Worm (Caenorhabditis elegans) whole organism, L1 larva: ENCODE data around the gene F32A5.4.

Experiments used
- ama-1 ChIP-seq: fragments of 150-350 bp; optimal IDR thresholded peaks from 2 replicates; lab custom pipeline; 2014
- blmp-1 ChIP-seq: fragments of 150-350 bp; optimal IDR thresholded peaks from 2 replicates; lab custom pipeline; 2014; ENCODE audit warnings: missing biosample characterization, missing genetic modification characterization
- lin-13 ChIP-seq: fragments of 150-350 bp; optimal IDR thresholded peaks from 2 replicates; lab custom pipeline; 2014; ENCODE audit warnings: missing biosample characterization, missing genetic modification reagents, missing genetic modification characterization
- mef-2 ChIP-seq: fragments of 150-350 bp; optimal IDR thresholded peaks from 2 replicates; lab custom pipeline; 2014; ENCODE audit warnings: missing biosample characterization, missing genetic modification characterization
- pqm-1 ChIP-seq: sonication (generic microtip); optimal IDR thresholded peaks from 3 replicates; lab custom pipeline; 2017; ENCODE audit warnings: missing biosample characterization, missing genetic modification characterization
- unc-30 ChIP-seq: sonication (generic microtip); optimal IDR thresholded peaks from 2 replicates; lab custom pipeline; 2017; ENCODE audit warnings: missing biosample characterization, missing genetic modification characterization
- unc-86 ChIP-seq: sonication (generic microtip); optimal IDR thresholded peaks from 2 replicates; lab custom pipeline; 2016; ENCODE audit warnings: missing genetic modification characterization, missing compliant biosample characterization

DNA sequence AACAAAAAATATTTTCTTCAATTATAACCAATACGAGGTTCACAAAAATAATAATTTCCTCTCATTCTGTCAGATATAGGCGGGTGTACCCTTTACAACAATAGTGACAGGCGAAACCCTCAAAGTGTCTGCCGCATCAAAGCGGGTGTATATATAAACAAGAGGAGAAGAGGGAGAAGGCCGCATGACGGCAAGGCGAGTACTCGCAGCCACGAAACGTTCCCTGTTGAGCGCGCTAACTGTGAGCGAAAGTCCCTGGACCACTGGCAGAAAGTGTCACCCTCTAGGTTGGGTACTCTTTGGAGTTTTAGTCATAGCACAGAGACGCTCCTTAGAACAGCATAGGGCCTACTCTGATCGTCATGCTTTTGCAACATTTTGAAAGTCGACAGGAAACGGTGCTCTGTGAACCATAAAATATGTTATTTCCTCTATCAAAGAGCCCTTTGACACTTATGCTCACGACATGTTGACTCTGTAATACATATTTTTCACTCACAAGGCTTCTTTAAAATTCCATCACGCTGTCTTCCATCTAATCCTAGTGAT, 28.8 kb upstream of the F32A5.4 start, which contains the start of gene pcrg-1:
- TF ChIP-seq ama-1, result no peak
- TF ChIP-seq pqm-1, result no peak
- TF ChIP-seq blmp-1, result peak; percentile 7
- TF ChIP-seq lin-13 (GFP tag; lab: Kevin White, UChicago), result peak; percentile 64
- TF ChIP-seq unc-86 (tag; lab: Kevin White, UChicago), result peak; percentile 57
- TF ChIP-seq mef-2, result peak; percentile 23
- no peak for TF ChIP-seq unc-30 (tag; lab: Kevin White, UChicago)
